Worm (Caenorhabditis elegans) whole organism, young adult: Measurements from ENCODE around the gene R02E12.12.

Source experiments
- F49E8.2 ChIP-seq: sonication (generic microtip); optimal IDR thresholded peaks from 3 replicates; lab custom pipeline; 2017; ENCODE audit warnings: missing genetic modification characterization, mild to moderate bottlenecking, missing compliant biosample characterization, antibody characterized with exemption, moderate library complexity; ENCODE audit not compliant: insufficient read depth
- F52B5.7 ChIP-seq: sonication (generic microtip); optimal IDR thresholded peaks from 2 replicates; lab custom pipeline; 2016; ENCODE audit warnings: mild to moderate bottlenecking, missing genetic modification characterization, missing compliant biosample characterization
- F57A8.1 ChIP-seq: fragments of 200-800 bp; sonication (Bioruptor generic); optimal IDR thresholded peaks from 2 replicates; lab custom pipeline; 2018; ENCODE audit warnings: mild to moderate bottlenecking, missing genetic modification characterization, moderate library complexity, missing compliant biosample characterization
- hlh-26 ChIP-seq: fragments of 200-800 bp; sonication (Bioruptor generic); conservative IDR thresholded peaks from 2 replicates; pipeline ENCODE4 v1.3.6; 2022; ENCODE audit warnings: missing genetic modification reagents, missing genetic modification characterization, missing compliant biosample characterization
- lin-35 ChIP-seq, 3 experiments: fragments of 150-350 bp in 2 of 3; sonication (generic microtip) in 1 of 3; optimal IDR thresholded peaks; 2 replicates each; lab custom pipeline; 2014 to 2018; ENCODE audit warnings: missing biosample characterization in 3 of 3, missing genetic modification characterization in 3 of 3, missing genetic modification reagents in 3 of 3
- lsy-27 ChIP-seq: sonication (generic microtip); optimal IDR thresholded peaks from 2 replicates; lab custom pipeline; 2017; ENCODE audit warnings: missing genetic modification characterization, mild to moderate bottlenecking, missing compliant biosample characterization, antibody characterized with exemption, missing genotype, borderline replicate concordance; ENCODE audit not compliant: insufficient read depth
- nfya-1 ChIP-seq: sonication (generic microtip); optimal IDR thresholded peaks from 2 replicates; lab custom pipeline; 2017; ENCODE audit warnings: antibody characterized with exemption, missing compliant biosample characterization, missing genetic modification characterization, borderline replicate concordance; ENCODE audit not compliant: insufficient read depth
- pbrm-1 ChIP-seq: fragments of 200-800 bp; sonication (Bioruptor generic); IDR thresholded peaks from 2 replicates; pipeline ENCODE4 v1.3.6; 2022; ENCODE audit warnings: missing genetic modification reagents, missing genetic modification characterization, missing compliant biosample characterization
- pha-4 ChIP-seq: fragments of 150-350 bp; sonication (generic microtip); optimal IDR thresholded peaks from 2 replicates; lab custom pipeline; 2014; ENCODE audit warnings: missing biosample characterization, missing genetic modification reagents, missing genetic modification characterization
- rcor-1 ChIP-seq: fragments of 200-800 bp; sonication (Bioruptor generic); IDR thresholded peaks from 2 replicates; pipeline ENCODE4 v1.3.6; 2022; ENCODE audit warnings: missing genetic modification reagents, missing genetic modification characterization, missing compliant biosample characterization
- unc-130 ChIP-seq: sonication (generic microtip); optimal IDR thresholded peaks from 2 replicates; lab custom pipeline; 2016; ENCODE audit warnings: missing genetic modification reagents, missing genetic modification characterization, missing compliant biosample characterization
- unc-62 ChIP-seq: fragments of 150-350 bp; optimal IDR thresholded peaks from 2 replicates; lab custom pipeline; 2014; ENCODE audit warnings: missing biosample characterization, missing genetic modification reagents, missing genetic modification characterization
- zim-3 ChIP-seq: sonication (generic microtip); optimal IDR thresholded peaks from 2 replicates; lab custom pipeline; 2017; ENCODE audit warnings: mild to moderate bottlenecking, missing genetic modification characterization, moderate library complexity, missing compliant biosample characterization
- ztf-6 ChIP-seq: fragments of 200-800 bp; sonication (Bioruptor generic); IDR thresholded peaks from 2 replicates; pipeline ENCODE4 v1.3.6; 2022; ENCODE audit warnings: missing genetic modification reagents, missing genetic modification characterization, missing compliant biosample characterization

- TF ChIP-seq unc-62 (GFP tag; lab: Kevin White, UChicago) = no peak
- TF ChIP-seq zim-3 (tag; lab: Kevin White, UChicago) = peak; percentile 64
- no peak for TF ChIP-seq lsy-27 (tag; lab: Kevin White, UChicago)
- no peak for TF ChIP-seq pha-4 (tag; lab: Kevin White, UChicago)
- TF ChIP-seq pbrm-1 (GFP tag; lab: Robert Waterston, UW) = no peak
- TF ChIP-seq ztf-6 (GFP tag; lab: Robert Waterston, UW) = no peak
- TF ChIP-seq rcor-1 (GFP tag; lab: Robert Waterston, UW) = no peak
- no peak for TF ChIP-seq F49E8.2 (tag; lab: Kevin White, UChicago)
- no peak for TF ChIP-seq hlh-26 (GFP tag; lab: Robert Waterston, UW)
- no peak for TF ChIP-seq nfya-1 (tag; lab: Kevin White, UChicago)
- TF ChIP-seq unc-130 = no peak
- no peak for TF ChIP-seq F57A8.1 (GFP tag; lab: Kevin White, UChicago)
- TF ChIP-seq F52B5.7 (tag; lab: Kevin White, UChicago) = no peak
- TF ChIP-seq lin-35 (GFP tag; optimal IDR thresholded peaks at IDR 0.05; lab: Kevin White, UChicago) = no peak
Measured at ce11 chrX:3994418-3994817, 8.9 kb upstream of the R02E12.12 start.
